Worm (Caenorhabditis elegans) whole organism, dauer: ENCODE data around the gene ipla-6.

Experiments used
- unc-62 ChIP-seq: sonication (generic microtip); optimal IDR thresholded peaks from 2 replicates; lab custom pipeline; 2017; ENCODE audit warnings: missing biosample characterization, missing genetic modification reagents, missing genetic modification characterization

Gene ipla-6

ce11 chrIV:6378398-6378797 is 40.9 kb downstream of the ipla-6 start:
- TF ChIP-seq unc-62 (GFP tag; lab: Kevin White, UChicago): no peak

ce11 chrIV:6383970-6384369 is 46.5 kb downstream of the ipla-6 start, which contains the start of gene shl-1:
Gene shl-1, minus strand, starts transcription at chrIV:6384070.
- TF ChIP-seq unc-62 (GFP tag; lab: Kevin White, UChicago): no peak

ce11 chrIV:6385010-6385409 is 47.6 kb downstream of the ipla-6 start:
- no peak for TF ChIP-seq unc-62 (GFP tag; lab: Kevin White, UChicago)

ce11 chrIV:6388550-6388949 is 51.1 kb downstream of the ipla-6 start:
- no peak for TF ChIP-seq unc-62 (GFP tag; lab: Kevin White, UChicago)
